Fruit fly (Drosophila melanogaster): ENCODE results near the gene CG14693.

Gene CG14693

dm6 chr3R:10834893-10835292, 20.0 kb upstream of the CG14693 start:
- TF ChIP-seq insv (optimal IDR thresholded peaks at IDR 0.05) (no peak), ttk (optimal IDR thresholded peaks at IDR 0.05) (no peak), Myc (optimal IDR thresholded peaks at IDR 0.05) (no peak), psq (optimal IDR thresholded peaks at IDR 0.05) (no peak), Sin3A (optimal IDR thresholded peaks at IDR 0.05) (no peak), h (optimal IDR thresholded peaks at IDR 0.05) (no peak)

dm6 chr3R:10832526-10833165, 17.8 kb upstream of the CG14693 start:
- TF ChIP-seq psq (optimal IDR thresholded peaks at IDR 0.05) (no peak), h (optimal IDR thresholded peaks at IDR 0.05) (no peak), Sin3A (optimal IDR thresholded peaks at IDR 0.05) (no peak), ttk (optimal IDR thresholded peaks at IDR 0.05) (no peak), insv (optimal IDR thresholded peaks at IDR 0.05) (no peak), Myc (optimal IDR thresholded peaks at IDR 0.05) (no peak)

dm6 chr3R:10829746-10830145, 14.9 kb upstream of the CG14693 start:
- TF ChIP-seq insv (optimal IDR thresholded peaks at IDR 0.05) (no peak), ttk (optimal IDR thresholded peaks at IDR 0.05) (no peak), Myc (optimal IDR thresholded peaks at IDR 0.05) (no peak)

- TF ChIP-seq ttk (optimal IDR thresholded peaks at IDR 0.05) (no peak), psq (optimal IDR thresholded peaks at IDR 0.05) (no peak), Sin3A (optimal IDR thresholded peaks at IDR 0.05) (no peak), Myc (optimal IDR thresholded peaks at IDR 0.05) (no peak), insv (optimal IDR thresholded peaks at IDR 0.05) (no peak), h (optimal IDR thresholded peaks at IDR 0.05) (no peak)
Measured at dm6 chr3R:10828688-10829087, 13.8 kb upstream of the CG14693 start.

- TF ChIP-seq ttk (optimal IDR thresholded peaks at IDR 0.05): no peak
- no peak for TF ChIP-seq h (optimal IDR thresholded peaks at IDR 0.05)
- no peak for TF ChIP-seq insv (optimal IDR thresholded peaks at IDR 0.05)
- TF ChIP-seq psq (optimal IDR thresholded peaks at IDR 0.05): no peak
- no peak for TF ChIP-seq Sin3A (optimal IDR thresholded peaks at IDR 0.05)
- TF ChIP-seq Myc (optimal IDR thresholded peaks at IDR 0.05): no peak
Measured at dm6 chr3R:10826796-10827524, 12.1 kb upstream of the CG14693 start, which contains the start of gene Cad86C. Gene Cad86C (plus strand): TSS chr3R:10827079.

dm6 chr3R:10803855-10804254, 11.0 kb downstream of the CG14693 start, which contains the start of gene CG14692:
Gene CG14692 (minus strand): TSS chr3R:10803955.
- TF ChIP-seq Myc (optimal IDR thresholded peaks at IDR 0.05) (no peak), Sin3A (optimal IDR thresholded peaks at IDR 0.05) (no peak), insv (optimal IDR thresholded peaks at IDR 0.05) (no peak), ttk (optimal IDR thresholded peaks at IDR 0.05) (no peak), h (optimal IDR thresholded peaks at IDR 0.05) (no peak), psq (optimal IDR thresholded peaks at IDR 0.05) (no peak)

- TF ChIP-seq insv (optimal IDR thresholded peaks at IDR 0.05) (no peak), ttk (optimal IDR thresholded peaks at IDR 0.05) (no peak), psq (optimal IDR thresholded peaks at IDR 0.05) (no peak), h (optimal IDR thresholded peaks at IDR 0.05) (no peak), Myc (optimal IDR thresholded peaks at IDR 0.05) (no peak), Sin3A (optimal IDR thresholded peaks at IDR 0.05) (no peak)
Measured at dm6 chr3R:10792604-10793003, 22.2 kb downstream of the CG14693 start, which contains the start of gene CG14687. Gene CG14687 (plus strand): TSS chr3R:10792904.

- no peak for TF ChIP-seq ttk (optimal IDR thresholded peaks at IDR 0.05)
- no peak for TF ChIP-seq psq (optimal IDR thresholded peaks at IDR 0.05)
- no peak for TF ChIP-seq insv (optimal IDR thresholded peaks at IDR 0.05)
- no peak for TF ChIP-seq h (optimal IDR thresholded peaks at IDR 0.05)
- no peak for TF ChIP-seq Myc (optimal IDR thresholded peaks at IDR 0.05)
- TF ChIP-seq Sin3A (optimal IDR thresholded peaks at IDR 0.05): no peak
Measured at dm6 chr3R:10788186-10788585, 26.7 kb downstream of the CG14693 start, which contains the start of the genes Art1 and Mcm5. Gene Art1 (minus strand): TSS chr3R:10788226. Gene Mcm5 (plus strand): TSS chr3R:10788524.

dm6 chr3R:10784058-10784499, 30.8 kb downstream of the CG14693 start, which contains the start of the genes mRpL37 and Rbp1:
Gene mRpL37 (minus strand): TSS chr3R:10784092.
Gene Rbp1 (plus strand): TSS chr3R:10784383.
- TF ChIP-seq h (optimal IDR thresholded peaks at IDR 0.05) (no peak), Sin3A (optimal IDR thresholded peaks at IDR 0.05) (no peak), ttk (optimal IDR thresholded peaks at IDR 0.05) (no peak), insv (optimal IDR thresholded peaks at IDR 0.05) (no peak), Myc (optimal IDR thresholded peaks at IDR 0.05) (no peak), psq (optimal IDR thresholded peaks at IDR 0.05) (no peak)

- TF ChIP-seq psq (optimal IDR thresholded peaks at IDR 0.05) (no peak), h (optimal IDR thresholded peaks at IDR 0.05) (no peak), Myc (optimal IDR thresholded peaks at IDR 0.05) (no peak), insv (optimal IDR thresholded peaks at IDR 0.05) (no peak), ttk (optimal IDR thresholded peaks at IDR 0.05) (no peak), Sin3A (optimal IDR thresholded peaks at IDR 0.05) (no peak)
Measured at dm6 chr3R:10782167-10782566, 32.7 kb downstream of the CG14693 start, which contains the start of gene CG42633. Gene CG42633 (minus strand): TSS chr3R:10782267.

dm6 chr3R:10780161-10780560, 34.7 kb downstream of the CG14693 start:
- TF ChIP-seq h (optimal IDR thresholded peaks at IDR 0.05): no peak
- TF ChIP-seq ttk (optimal IDR thresholded peaks at IDR 0.05): no peak
- no peak for TF ChIP-seq insv (optimal IDR thresholded peaks at IDR 0.05)
- TF ChIP-seq psq (optimal IDR thresholded peaks at IDR 0.05): no peak
- TF ChIP-seq Sin3A (optimal IDR thresholded peaks at IDR 0.05): no peak
- TF ChIP-seq Myc (optimal IDR thresholded peaks at IDR 0.05): no peak

- TF ChIP-seq ttk (optimal IDR thresholded peaks at IDR 0.05) (no peak), h (optimal IDR thresholded peaks at IDR 0.05) (no peak), Myc (optimal IDR thresholded peaks at IDR 0.05) (no peak), Sin3A (optimal IDR thresholded peaks at IDR 0.05) (no peak), insv (optimal IDR thresholded peaks at IDR 0.05) (no peak), psq (optimal IDR thresholded peaks at IDR 0.05) (no peak)
Measured at dm6 chr3R:10779269-10779668, 35.6 kb downstream of the CG14693 start, which contains the start of gene Desi. Gene Desi (plus strand): TSS chr3R:10779569.

Measured in Kc167 (cell line).